Worm (Caenorhabditis elegans) whole organism, L4 larva: ENCODE data around the gene kin-26.

Experiments
- F49E8.2 ChIP-seq: sonication (generic microtip); optimal IDR thresholded peaks from 2 replicates; lab custom pipeline; 2016; ENCODE audit warnings: missing compliant biosample characterization, mild to moderate bottlenecking, missing genetic modification characterization, borderline replicate concordance
- T20F7.1 ChIP-seq: fragments of 200-800 bp; sonication (Bioruptor generic); optimal IDR thresholded peaks from 2 replicates; lab custom pipeline; 2018; ENCODE audit warnings: mild to moderate bottlenecking, missing genetic modification characterization, missing compliant biosample characterization
- ZK337.2 ChIP-seq: fragments of 200-800 bp; sonication (Bioruptor generic); IDR thresholded peaks from 2 replicates; pipeline ENCODE4 v1.3.6; 2022; ENCODE audit warnings: missing genetic modification reagents, missing genetic modification characterization, missing compliant biosample characterization
- aha-1 ChIP-seq: fragments of 150-350 bp; peaks from one replicate; lab custom pipeline; 2014; ENCODE audit warnings: missing biosample characterization, missing genetic modification characterization
- aly-2 ChIP-seq: sonication (generic microtip); optimal IDR thresholded peaks from 2 replicates; lab custom pipeline; 2018; ENCODE audit warnings: missing biosample characterization, missing genetic modification characterization
- attf-4 ChIP-seq: sonication (generic microtip); optimal IDR thresholded peaks from 3 replicates; lab custom pipeline; 2017; ENCODE audit warnings: missing biosample characterization, missing genetic modification characterization
- ceh-28 ChIP-seq: fragments of 150-350 bp; optimal IDR thresholded peaks from 2 replicates; lab custom pipeline; 2014; ENCODE audit warnings: missing biosample characterization, missing genetic modification reagents, missing genetic modification characterization
- ceh-32 ChIP-seq: sonication (generic microtip); optimal IDR thresholded peaks from 2 replicates; lab custom pipeline; 2016; ENCODE audit warnings: mild to moderate bottlenecking, missing genetic modification characterization, missing compliant biosample characterization; ENCODE audit not compliant: poor library complexity
- ceh-44 ChIP-seq: fragments of 200-800 bp; sonication (Bioruptor generic); IDR thresholded peaks from 2 replicates; pipeline ENCODE4 v1.3.6; 2022; ENCODE audit warnings: missing genetic modification reagents, missing genetic modification characterization, missing compliant biosample characterization
- ceh-62 ChIP-seq: sonication (generic microtip); optimal IDR thresholded peaks from 2 replicates; lab custom pipeline; 2017; ENCODE audit warnings: missing biosample characterization, missing genetic modification characterization
- ceh-82 ChIP-seq: sonication (generic microtip); optimal IDR thresholded peaks from 2 replicates; lab custom pipeline; 2017; ENCODE audit warnings: missing biosample characterization, missing genetic modification characterization
- ctbp-1 ChIP-seq: fragments of 200-800 bp; sonication (Bioruptor generic); IDR thresholded peaks from 2 replicates; pipeline ENCODE4 v1.3.6; 2022; ENCODE audit warnings: missing genetic modification reagents, missing genetic modification characterization, missing compliant biosample characterization
- daf-12 ChIP-seq: fragments of 150-350 bp; optimal IDR thresholded peaks from 2 replicates; lab custom pipeline; 2014; ENCODE audit warnings: missing biosample characterization, missing genetic modification reagents, missing genetic modification characterization
- daf-19 ChIP-seq: fragments of 200-800 bp; sonication (Bioruptor generic); conservative IDR thresholded peaks from 2 replicates; pipeline ENCODE4 v1.3.6; 2022; ENCODE audit warnings: missing genetic modification characterization, missing compliant biosample characterization
- daf-8 ChIP-seq: fragments of 200-800 bp; sonication (Bioruptor generic); IDR thresholded peaks from 2 replicates; pipeline ENCODE4 v1.3.6; 2022; ENCODE audit warnings: missing genetic modification characterization, missing compliant biosample characterization
- dmd-6 ChIP-seq: fragments of 200-800 bp; sonication (Bioruptor generic); IDR thresholded peaks from 2 replicates; pipeline ENCODE4 v1.3.6; 2022; ENCODE audit warnings: missing genetic modification reagents, missing genetic modification characterization, missing compliant biosample characterization
- dmd-8 ChIP-seq: fragments of 200-800 bp; sonication (Bioruptor generic); IDR thresholded peaks from 2 replicates; pipeline ENCODE4 v1.3.6; 2022; ENCODE audit warnings: missing genetic modification characterization, missing compliant biosample characterization
- dmd-9 ChIP-seq: fragments of 200-800 bp; sonication (Bioruptor generic); IDR thresholded peaks from 2 replicates; pipeline ENCODE4 v1.3.6; 2022; ENCODE audit warnings: missing genetic modification reagents, missing genetic modification characterization, missing compliant biosample characterization
- dpl-1 ChIP-seq: fragments of 150-350 bp; optimal IDR thresholded peaks from 2 replicates; lab custom pipeline; 2014; ENCODE audit warnings: missing biosample characterization, missing genetic modification reagents, missing genetic modification characterization
- duxl-1 ChIP-seq: sonication (generic microtip); optimal IDR thresholded peaks from 2 replicates; lab custom pipeline; 2016; ENCODE audit warnings: mild to moderate bottlenecking, missing genetic modification characterization, moderate library complexity, missing compliant biosample characterization; ENCODE audit not compliant: poor library complexity
- egl-43 ChIP-seq: fragments of 200-800 bp; sonication (Bioruptor generic); IDR thresholded peaks from 2 replicates; pipeline ENCODE4 v1.3.6; 2022; ENCODE audit warnings: missing genetic modification reagents, missing genetic modification characterization, missing compliant biosample characterization
- gei-8 ChIP-seq: fragments of 200-800 bp; sonication (Bioruptor generic); optimal IDR thresholded peaks from 2 replicates; lab custom pipeline; 2018; ENCODE audit warnings: mild to moderate bottlenecking, missing genetic modification characterization, missing compliant biosample characterization
- hif-1 ChIP-seq, 2 experiments: sonication (generic microtip); optimal IDR thresholded peaks; 2 replicates each; lab custom pipeline; 2016 to 2017; ENCODE audit warnings: missing compliant biosample characterization in 2 of 2, missing genetic modification characterization in 2 of 2, missing genetic modification reagents in 2 of 2, missing genotype in 2 of 2, mild to moderate bottlenecking in 1 of 2
- hlh-11 ChIP-seq: fragments of 200-800 bp; sonication (Bioruptor generic); optimal IDR thresholded peaks from 2 replicates; lab custom pipeline; 2018; ENCODE audit warnings: mild to moderate bottlenecking, missing genetic modification characterization, missing compliant biosample characterization
- hlh-30 ChIP-seq: sonication (generic microtip); optimal IDR thresholded peaks from 2 replicates; lab custom pipeline; 2017; ENCODE audit warnings: antibody characterized with exemption, mild to moderate bottlenecking, missing genetic modification characterization, missing compliant biosample characterization; ENCODE audit not compliant: insufficient read depth
- hmg-1.1 ChIP-seq: fragments of 200-800 bp; sonication (Bioruptor generic); IDR thresholded peaks from 2 replicates; pipeline ENCODE4 v1.3.6; 2022; ENCODE audit warnings: missing genetic modification reagents, missing genetic modification characterization, missing compliant biosample characterization
- lim-7 ChIP-seq: fragments of 200-800 bp; sonication (Bioruptor generic); IDR thresholded peaks from 2 replicates; pipeline ENCODE4 v1.3.6; 2022; ENCODE audit warnings: missing genetic modification characterization, missing compliant biosample characterization
- lin-1 ChIP-seq: fragments of 200-800 bp; sonication (Bioruptor generic); IDR thresholded peaks from 2 replicates; pipeline ENCODE4 v1.3.6; 2022; ENCODE audit warnings: missing genetic modification reagents, missing genetic modification characterization, missing compliant biosample characterization
- lin-29 ChIP-seq: fragments of 200-800 bp; sonication (Bioruptor generic); IDR thresholded peaks from 2 replicates; pipeline ENCODE4 v1.3.6; 2022; ENCODE audit warnings: missing genetic modification reagents, missing genetic modification characterization, missing compliant biosample characterization
- madf-5 ChIP-seq, 2 experiments: fragments of 200-800 bp; sonication (Bioruptor generic); IDR thresholded peaks; 2 replicates each; pipeline ENCODE4 v1.3.6; 2022; ENCODE audit warnings: missing compliant biosample characterization in 2 of 2, missing genetic modification characterization in 2 of 2
- mdt-29 ChIP-seq: fragments of 200-800 bp; sonication (Bioruptor generic); IDR thresholded peaks from 2 replicates; pipeline ENCODE4 v1.3.6; 2022; ENCODE audit warnings: missing genetic modification reagents, missing genetic modification characterization, missing compliant biosample characterization
- mep-1 ChIP-seq: fragments of 150-350 bp; sonication (generic microtip); optimal IDR thresholded peaks from 3 replicates; lab custom pipeline; 2014; ENCODE audit warnings: missing biosample characterization, missing genetic modification characterization
- mxl-3 ChIP-seq: fragments of 200-800 bp; sonication (Bioruptor generic); optimal IDR thresholded peaks from 2 replicates; lab custom pipeline; 2018; ENCODE audit warnings: mild to moderate bottlenecking, missing genetic modification characterization, missing compliant biosample characterization
- nhr-102 ChIP-seq: sonication (generic microtip); optimal IDR thresholded peaks from 2 replicates; lab custom pipeline; 2016; ENCODE audit warnings: mild to moderate bottlenecking, missing genetic modification characterization, moderate library complexity, missing compliant biosample characterization
- nhr-11 ChIP-seq: fragments of 150-350 bp; optimal IDR thresholded peaks from 2 replicates; lab custom pipeline; 2014; ENCODE audit warnings: missing biosample characterization, missing genetic modification characterization
- nhr-111 ChIP-seq: fragments of 200-800 bp; sonication (Bioruptor generic); optimal IDR thresholded peaks from 2 replicates; lab custom pipeline; 2018; ENCODE audit warnings: mild to moderate bottlenecking, missing genetic modification characterization, missing compliant biosample characterization
- nhr-237 ChIP-seq: sonication (generic microtip); optimal IDR thresholded peaks from 2 replicates; lab custom pipeline; 2017; ENCODE audit warnings: missing biosample characterization, missing genetic modification characterization
- nhr-42 ChIP-seq: fragments of 200-800 bp; sonication (Bioruptor generic); IDR thresholded peaks from 2 replicates; pipeline ENCODE4 v1.3.6; 2022; ENCODE audit warnings: missing genetic modification characterization, missing compliant biosample characterization
- nhr-48 ChIP-seq: sonication (generic microtip); optimal IDR thresholded peaks from 2 replicates; lab custom pipeline; 2016; ENCODE audit warnings: mild to moderate bottlenecking, missing genetic modification characterization, missing compliant biosample characterization
- pha-4 ChIP-seq, 2 experiments: fragments of 150-350 bp in 1 of 2; fragments of 200-800 bp in 1 of 2; sonication (Bioruptor generic) in 1 of 2; IDR thresholded peaks in 1 of 2; optimal IDR thresholded peaks in 1 of 2; 2 replicates each; pipeline versions ENCODE4 v1.3.6 to Lab custom; 2014 to 2022; ENCODE audit warnings: missing genetic modification characterization in 2 of 2, missing genetic modification reagents in 2 of 2, missing biosample characterization in 1 of 2, missing compliant biosample characterization in 1 of 2
- php-3 ChIP-seq: fragments of 200-800 bp; sonication (Bioruptor generic); IDR thresholded peaks from 2 replicates; pipeline ENCODE4 v1.3.6; 2022; ENCODE audit warnings: missing genetic modification reagents, missing genetic modification characterization, missing compliant biosample characterization
- pqm-1 ChIP-seq: sonication (generic microtip); optimal IDR thresholded peaks from 2 replicates; lab custom pipeline; 2017; ENCODE audit warnings: missing biosample characterization, missing genetic modification characterization
- sdz-12 ChIP-seq: fragments of 200-800 bp; sonication (Bioruptor generic); optimal IDR thresholded peaks from 2 replicates; lab custom pipeline; 2018; ENCODE audit warnings: mild to moderate bottlenecking, missing genetic modification characterization, missing compliant biosample characterization
- snpc-1.2 ChIP-seq: fragments of 200-800 bp; sonication (Bioruptor generic); IDR thresholded peaks from 2 replicates; pipeline ENCODE4 v1.3.6; 2022; ENCODE audit warnings: missing genetic modification reagents, missing genetic modification characterization, missing compliant biosample characterization
- spr-3 ChIP-seq: fragments of 200-800 bp; sonication (Bioruptor generic); optimal IDR thresholded peaks from 2 replicates; lab custom pipeline; 2018; ENCODE audit warnings: mild to moderate bottlenecking, missing genetic modification characterization, missing compliant biosample characterization
- tag-97 ChIP-seq: fragments of 200-800 bp; sonication (Bioruptor generic); IDR thresholded peaks from 2 replicates; pipeline ENCODE4 v1.3.6; 2022; ENCODE audit warnings: missing genetic modification characterization, missing compliant biosample characterization
- unc-39 ChIP-seq: sonication (generic microtip); optimal IDR thresholded peaks from 2 replicates; lab custom pipeline; 2017; ENCODE audit warnings: missing biosample characterization, missing genetic modification characterization
- zag-1 ChIP-seq: fragments of 150-350 bp; optimal IDR thresholded peaks from 2 replicates; lab custom pipeline; 2014; ENCODE audit warnings: missing biosample characterization, missing genetic modification characterization
- zfp-2 ChIP-seq: sonication (generic microtip); optimal IDR thresholded peaks from 2 replicates; lab custom pipeline; 2016; ENCODE audit warnings: mild to moderate bottlenecking, missing genetic modification characterization, missing compliant biosample characterization
- zfp-3 ChIP-seq: fragments of 200-800 bp; sonication (Bioruptor generic); conservative IDR thresholded peaks from 2 replicates; pipeline ENCODE4 v1.3.6; 2022; ENCODE audit warnings: missing genetic modification reagents, missing genetic modification characterization, missing compliant biosample characterization
- zip-2 ChIP-seq: fragments of 150-350 bp; optimal IDR thresholded peaks from 2 replicates; lab custom pipeline; 2014; ENCODE audit warnings: missing biosample characterization, missing genetic modification characterization

kin-26 gene

DNA sequence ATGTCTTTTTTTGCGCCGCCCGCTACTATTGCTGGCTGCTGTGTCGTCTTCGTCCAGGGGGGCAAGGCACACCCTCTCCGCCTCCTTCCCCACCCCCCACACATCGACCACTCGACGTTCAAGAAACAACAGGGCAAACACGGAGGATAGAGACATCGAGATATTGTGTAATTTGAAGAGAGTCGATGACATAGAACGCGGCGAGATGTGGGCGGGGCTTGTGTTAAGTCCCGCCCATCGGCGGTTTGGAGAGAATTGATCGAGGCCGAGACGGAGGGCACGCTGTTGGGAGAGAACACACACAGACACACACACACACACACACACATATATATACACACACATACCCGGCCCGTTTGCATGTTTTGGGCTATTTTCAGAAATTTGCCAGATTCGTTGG lies 32.1 kb downstream of the kin-26 start (continued):
- TF ChIP-seq dmd-6 (GFP tag; lab: Robert Waterston, UW): peak; percentile 64
- TF ChIP-seq F49E8.2: no peak
- 0 out of 2 replicates have a peak, but pooled peaks have one; percentile 37 for TF ChIP-seq lin-1 (GFP tag; lab: Robert Waterston, UW)
- TF ChIP-seq ceh-62 (tag; lab: Kevin White, UChicago): no peak
- TF ChIP-seq dmd-9: no peak
- peak; percentile 82 for TF ChIP-seq mxl-3
- TF ChIP-seq lin-29 (GFP tag; lab: Robert Waterston, UW): no peak
- no peak for TF ChIP-seq daf-8 (GFP tag; lab: Robert Waterston, UW)
- TF ChIP-seq ZK337.2 (GFP tag; lab: Robert Waterston, UW): 0 out of 2 replicates have a peak, but pooled peaks have one; percentile 53
- TF ChIP-seq ceh-44 (GFP tag; lab: Robert Waterston, UW): no peak; the same call in 1 of the 2 replicates
- peak; percentile 46 for TF ChIP-seq dpl-1 (GFP tag; lab: Kevin White, UChicago)
- peak; percentile 70 for TF ChIP-seq ctbp-1 (GFP tag; lab: Robert Waterston, UW)
- peak; percentile 22; the same call in 1 of the 2 replicates for TF ChIP-seq pha-4 (GFP tag; IDR thresholded peaks at IDR 0.05; lab: Robert Waterston, UW)
- no peak for TF ChIP-seq pha-4 (tag; optimal IDR thresholded peaks at IDR 0.05; lab: Kevin White, UChicago)
- TF ChIP-seq ceh-32 (tag; lab: Kevin White, UChicago): peak; percentile 39
- no peak for TF ChIP-seq madf-5 (GFP tag; IDR thresholded peaks at IDR 0.05; lab: Robert Waterston, UW)
- TF ChIP-seq hmg-1.1 (GFP tag; lab: Robert Waterston, UW): peak; percentile 88
- no peak for TF ChIP-seq zfp-3 (GFP tag; lab: Robert Waterston, UW)
- no peak for TF ChIP-seq daf-12 (tag; lab: Kevin White, UChicago)
- TF ChIP-seq unc-39 (tag; lab: Kevin White, UChicago): no peak
- no peak for TF ChIP-seq spr-3 (GFP tag; lab: Kevin White, UChicago)
- no peak for TF ChIP-seq gei-8 (GFP tag; lab: Kevin White, UChicago)
- TF ChIP-seq nhr-11: peak; percentile 62
- peak; percentile 99 for TF ChIP-seq aha-1 (tag; lab: Kevin White, UChicago)
- TF ChIP-seq nhr-42 (GFP tag; lab: Robert Waterston, UW): no peak
- TF ChIP-seq attf-4: no peak
- no peak for TF ChIP-seq ceh-82
- 0 out of 2 replicates have a peak, but pooled peaks have one; percentile 36 for TF ChIP-seq php-3 (GFP tag; lab: Robert Waterston, UW)
- peak in 1 of 2 experiments; percentile 60 for TF ChIP-seq hif-1 (tag; optimal IDR thresholded peaks at IDR 0.05; lab: Kevin White, UChicago)
- no peak for TF ChIP-seq daf-19 (GFP tag; lab: Robert Waterston, UW)
- no peak for TF ChIP-seq zip-2 (tag; lab: Kevin White, UChicago)
- TF ChIP-seq nhr-111: peak; percentile 13
- TF ChIP-seq tag-97 (GFP tag; lab: Robert Waterston, UW): no peak
- no peak for TF ChIP-seq snpc-1.2
- TF ChIP-seq duxl-1 (tag; lab: Kevin White, UChicago): no peak
- TF ChIP-seq zag-1 (tag; lab: Kevin White, UChicago): peak; percentile 52
- no peak for TF ChIP-seq aly-2 (tag; lab: Kevin White, UChicago)
- 0 out of 2 replicates have a peak, but pooled peaks have one; percentile 55 for TF ChIP-seq dmd-8 (GFP tag; lab: Robert Waterston, UW)
- TF ChIP-seq nhr-102: peak; percentile 52
- TF ChIP-seq nhr-237 (tag; lab: Kevin White, UChicago): no peak
- no peak for TF ChIP-seq sdz-12 (GFP tag; lab: Kevin White, UChicago)
- TF ChIP-seq mep-1 (tag; lab: Kevin White, UChicago): peak; percentile 89
- peak; percentile 15 for TF ChIP-seq T20F7.1 (GFP tag; lab: Kevin White, UChicago)
- no peak for TF ChIP-seq mdt-29 (GFP tag; lab: Robert Waterston, UW)
- no peak for TF ChIP-seq egl-43
- TF ChIP-seq pqm-1 (tag; lab: Kevin White, UChicago): no peak
- peak; percentile 45 for TF ChIP-seq ceh-28
- TF ChIP-seq lim-7 (GFP tag; lab: Robert Waterston, UW): no peak
- peak; percentile 52 for TF ChIP-seq nhr-48
- no peak for TF ChIP-seq zfp-2 (tag; lab: Kevin White, UChicago)
- TF ChIP-seq hlh-30 (tag; lab: Kevin White, UChicago): peak; percentile 79
- TF ChIP-seq hlh-11 (tag; lab: Kevin White, UChicago): peak; percentile 92
